Worm (Caenorhabditis elegans) whole organism, L2 larva: ENCODE data around the gene T25F10.1.
A peak's percentile ranks its signal among the peaks of the same experiment; 100 is the strongest.

Experiments
- C34F6.9 ChIP-seq: fragments of 150-350 bp; optimal IDR thresholded peaks from 2 replicates; lab custom pipeline; 2014; ENCODE audit warnings: missing biosample characterization, missing genetic modification characterization
- F13H6.1 ChIP-seq: sonication (generic microtip); optimal IDR thresholded peaks from 2 replicates; lab custom pipeline; 2016; ENCODE audit warnings: missing genetic modification characterization, missing compliant biosample characterization
- R02D3.7 ChIP-seq: fragments of 150-350 bp; optimal IDR thresholded peaks from 2 replicates; lab custom pipeline; 2014; ENCODE audit warnings: missing biosample characterization, missing genetic modification characterization
- Y55F3AM.14 ChIP-seq: fragments of 200-800 bp; sonication (Bioruptor generic); optimal IDR thresholded peaks from 2 replicates; lab custom pipeline; 2018; ENCODE audit warnings: mild to moderate bottlenecking, missing genetic modification characterization, missing compliant biosample characterization
- ZK546.5 ChIP-seq: sonication (generic microtip); optimal IDR thresholded peaks from 2 replicates; lab custom pipeline; 2017; ENCODE audit warnings: missing biosample characterization, missing genetic modification characterization
- alr-1 ChIP-seq: fragments of 150-350 bp; optimal IDR thresholded peaks from 2 replicates; lab custom pipeline; 2014; ENCODE audit warnings: missing biosample characterization, missing genetic modification characterization
- aly-2 ChIP-seq: fragments of 150-350 bp; optimal IDR thresholded peaks from 2 replicates; lab custom pipeline; 2014; ENCODE audit warnings: missing biosample characterization, missing genetic modification characterization
- ama-1 ChIP-seq: fragments of 150-350 bp; optimal IDR thresholded peaks from 2 replicates; lab custom pipeline; 2018; ENCODE audit warnings: inconsistent platforms
- blmp-1 ChIP-seq: sonication (generic microtip); optimal IDR thresholded peaks from 2 replicates; lab custom pipeline; 2017; ENCODE audit warnings: missing genetic modification characterization, mild to moderate bottlenecking, missing compliant biosample characterization, antibody characterized with exemption, moderate library complexity; ENCODE audit not compliant: insufficient read depth
- ceh-16 ChIP-seq: fragments of 150-350 bp; optimal IDR thresholded peaks from 2 replicates; lab custom pipeline; 2014; ENCODE audit warnings: missing biosample characterization, missing genetic modification characterization
- ceh-82 ChIP-seq: fragments of 150-350 bp; optimal IDR thresholded peaks from 2 replicates; lab custom pipeline; 2014; ENCODE audit warnings: missing biosample characterization, missing genetic modification characterization
- crh-2 ChIP-seq: sonication (generic microtip); optimal IDR thresholded peaks from 2 replicates; lab custom pipeline; 2017; ENCODE audit warnings: missing biosample characterization, missing genetic modification characterization
- dmd-4 ChIP-seq: sonication (generic microtip); optimal IDR thresholded peaks from 2 replicates; lab custom pipeline; 2017; ENCODE audit warnings: missing biosample characterization, missing genetic modification characterization
- egl-27 ChIP-seq: sonication (generic microtip); optimal IDR thresholded peaks from 3 replicates; lab custom pipeline; 2017; ENCODE audit warnings: missing biosample characterization, missing genetic modification reagents, missing genetic modification characterization
- elt-1 ChIP-seq: fragments of 150-350 bp; optimal IDR thresholded peaks from 2 replicates; lab custom pipeline; 2014; ENCODE audit warnings: missing biosample characterization, missing genetic modification characterization
- elt-3 ChIP-seq: sonication (generic microtip); optimal IDR thresholded peaks from 2 replicates; lab custom pipeline; 2017; ENCODE audit warnings: missing biosample characterization, missing genetic modification characterization
- fos-1 ChIP-seq: fragments of 150-350 bp; optimal IDR thresholded peaks from 2 replicates; lab custom pipeline; 2014; ENCODE audit warnings: missing biosample characterization, missing genetic modification characterization
- gmeb-1 ChIP-seq: fragments of 150-350 bp; optimal IDR thresholded peaks from 2 replicates; lab custom pipeline; 2014; ENCODE audit warnings: missing biosample characterization, missing genetic modification characterization
- lin-11 ChIP-seq: fragments of 150-350 bp; sonication (generic microtip); optimal IDR thresholded peaks from 2 replicates; lab custom pipeline; 2014; ENCODE audit warnings: missing biosample characterization, missing genetic modification characterization, inconsistent platforms, mixed read lengths
- lin-13 ChIP-seq: fragments of 150-350 bp; optimal IDR thresholded peaks from 2 replicates; lab custom pipeline; 2014; ENCODE audit warnings: missing biosample characterization, missing genetic modification reagents, missing genetic modification characterization
- lin-39 ChIP-seq: fragments of 150-350 bp; optimal IDR thresholded peaks from 2 replicates; lab custom pipeline; 2014; ENCODE audit warnings: missing biosample characterization, missing genetic modification reagents, missing genetic modification characterization
- lsy-2 ChIP-seq, 2 experiments: fragments of 150-350 bp in 1 of 2; sonication (generic microtip) in 1 of 2; optimal IDR thresholded peaks; 2 replicates each; lab custom pipeline; 2014 to 2017; ENCODE audit warnings: missing biosample characterization in 2 of 2, missing genetic modification characterization in 2 of 2
- mab-5 ChIP-seq: fragments of 150-350 bp; optimal IDR thresholded peaks from 2 replicates; lab custom pipeline; 2014; ENCODE audit warnings: missing biosample characterization, missing genetic modification characterization
- mbf-1 ChIP-seq: sonication (generic microtip); optimal IDR thresholded peaks from 2 replicates; lab custom pipeline; 2017; ENCODE audit warnings: missing biosample characterization, missing genetic modification characterization
- mdl-1 ChIP-seq, 2 experiments: fragments of 150-350 bp in 1 of 2; sonication (generic microtip) in 1 of 2; optimal IDR thresholded peaks; 2 replicates each; lab custom pipeline; 2017; ENCODE audit warnings: missing biosample characterization in 2 of 2, missing genetic modification characterization in 2 of 2
- nhr-10 ChIP-seq: sonication (generic microtip); optimal IDR thresholded peaks from 2 replicates; lab custom pipeline; 2017; ENCODE audit warnings: missing biosample characterization, missing genetic modification characterization
- nhr-11 ChIP-seq: fragments of 150-350 bp; optimal IDR thresholded peaks from 2 replicates; lab custom pipeline; 2014; ENCODE audit warnings: missing biosample characterization, missing genetic modification characterization
- nhr-12 ChIP-seq: fragments of 150-350 bp; optimal IDR thresholded peaks from 2 replicates; lab custom pipeline; 2014; ENCODE audit warnings: missing biosample characterization, missing genetic modification characterization
- nhr-129 ChIP-seq: fragments of 150-350 bp; optimal IDR thresholded peaks from 2 replicates; lab custom pipeline; 2014; ENCODE audit warnings: missing biosample characterization, missing genetic modification characterization
- nhr-21 ChIP-seq: fragments of 150-350 bp; optimal IDR thresholded peaks from 2 replicates; lab custom pipeline; 2014; ENCODE audit warnings: missing biosample characterization, missing genetic modification characterization
- nhr-23 ChIP-seq: fragments of 150-350 bp; optimal IDR thresholded peaks from 2 replicates; lab custom pipeline; 2014; ENCODE audit warnings: missing biosample characterization, missing genetic modification reagents, missing genetic modification characterization
- nhr-237 ChIP-seq: fragments of 150-350 bp; optimal IDR thresholded peaks from 2 replicates; lab custom pipeline; 2014; ENCODE audit warnings: missing biosample characterization, missing genetic modification characterization
- nhr-25 ChIP-seq: fragments of 150-350 bp; sonication (generic microtip); optimal IDR thresholded peaks from 3 replicates; lab custom pipeline; 2014; ENCODE audit warnings: missing biosample characterization, missing genetic modification characterization
- nhr-6 ChIP-seq: fragments of 150-350 bp; optimal IDR thresholded peaks from 2 replicates; lab custom pipeline; 2014; ENCODE audit warnings: missing biosample characterization, missing genetic modification characterization
- nhr-77 ChIP-seq: fragments of 150-350 bp; optimal IDR thresholded peaks from 2 replicates; lab custom pipeline; 2014; ENCODE audit warnings: missing biosample characterization, missing genetic modification characterization
- peb-1 ChIP-seq: fragments of 150-350 bp; optimal IDR thresholded peaks from 2 replicates; lab custom pipeline; 2014; ENCODE audit warnings: missing biosample characterization, missing genetic modification characterization
- sem-4 ChIP-seq: fragments of 150-350 bp; optimal IDR thresholded peaks from 2 replicates; lab custom pipeline; 2014; ENCODE audit warnings: missing biosample characterization, missing genetic modification reagents, missing genetic modification characterization
- skn-1 ChIP-seq: sonication (generic microtip); optimal IDR thresholded peaks from 2 replicates; lab custom pipeline; 2017; ENCODE audit warnings: missing biosample characterization, missing genetic modification characterization
- sma-3 ChIP-seq: sonication (generic microtip); optimal IDR thresholded peaks from 2 replicates; lab custom pipeline; 2016; ENCODE audit warnings: missing genetic modification reagents, missing genetic modification characterization, missing compliant biosample characterization
- sma-9 ChIP-seq, 2 experiments: fragments of 150-350 bp in 1 of 2; sonication (generic microtip) in 1 of 2; optimal IDR thresholded peaks; 2 replicates each; lab custom pipeline; 2014 to 2016; ENCODE audit warnings: missing genetic modification characterization in 2 of 2, mild to moderate bottlenecking in 1 of 2, missing biosample characterization in 1 of 2, missing compliant biosample characterization in 1 of 2, missing genetic modification reagents in 1 of 2, moderate library complexity in 1 of 2
- snpc-4 ChIP-seq: fragments of 150-350 bp; optimal IDR thresholded peaks from 2 replicates; lab custom pipeline; 2014; ENCODE audit warnings: missing biosample characterization, missing genetic modification characterization
- unc-39 ChIP-seq: fragments of 150-350 bp; optimal IDR thresholded peaks from 2 replicates; lab custom pipeline; 2014; ENCODE audit warnings: missing biosample characterization, missing genetic modification characterization
- unc-55 ChIP-seq: fragments of 150-350 bp; sonication (generic microtip); optimal IDR thresholded peaks from 3 replicates; lab custom pipeline; 2014; ENCODE audit warnings: missing biosample characterization, missing genetic modification reagents, missing genetic modification characterization
- unc-62 ChIP-seq: fragments of 150-350 bp; optimal IDR thresholded peaks from 2 replicates; lab custom pipeline; 2014; ENCODE audit warnings: missing biosample characterization, missing genetic modification reagents, missing genetic modification characterization
- zag-1 ChIP-seq: fragments of 150-350 bp; optimal IDR thresholded peaks from 2 replicates; lab custom pipeline; 2014; ENCODE audit warnings: missing biosample characterization, missing genetic modification characterization
- ztf-1 ChIP-seq: fragments of 200-800 bp; sonication (Bioruptor generic); conservative IDR thresholded peaks from 2 replicates; pipeline ENCODE4 v1.3.6; 2022; ENCODE audit warnings: missing genetic modification characterization, missing compliant biosample characterization
- ztf-11 ChIP-seq: sonication (generic microtip); optimal IDR thresholded peaks from 2 replicates; lab custom pipeline; 2017; ENCODE audit warnings: missing biosample characterization, missing genetic modification characterization
- ztf-4 ChIP-seq: fragments of 150-350 bp; optimal IDR thresholded peaks from 2 replicates; lab custom pipeline; 2014; ENCODE audit warnings: missing biosample characterization, missing genetic modification characterization

Gene T25F10.1

DNA sequence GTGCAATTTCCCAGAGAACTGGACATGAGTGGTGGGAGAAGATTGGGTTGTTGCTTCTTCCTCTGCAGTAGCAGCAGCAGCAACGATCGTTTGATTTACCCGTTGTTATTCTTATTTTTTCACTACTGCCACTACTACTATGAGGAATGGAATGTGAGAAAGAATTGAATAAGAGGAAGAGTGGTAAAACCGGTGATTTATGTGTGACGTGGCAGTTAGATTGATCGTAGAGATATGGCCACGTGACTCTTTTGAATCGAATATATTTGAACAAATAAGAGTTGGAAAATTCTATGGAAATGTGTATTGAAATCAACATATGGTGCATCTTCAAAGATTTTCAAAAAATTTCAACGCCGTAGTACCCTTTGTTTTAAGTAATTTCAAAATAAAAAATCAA is 28.0 kb downstream of the T25F10.1 start:
- TF ChIP-seq nhr-77 (tag; lab: Kevin White, UChicago) (no peak), F13H6.1 (no peak), C34F6.9 (tag; lab: Kevin White, UChicago) (peak; percentile 7), Y55F3AM.14 (no peak), fos-1 (tag; lab: Kevin White, UChicago) (no peak), ZK546.5 (tag; lab: Kevin White, UChicago) (no peak), nhr-12 (tag; lab: Kevin White, UChicago) (no peak), crh-2 (tag; lab: Kevin White, UChicago) (peak; percentile 83), elt-3 (tag; lab: Kevin White, UChicago) (no peak), lsy-2 (tag; optimal IDR thresholded peaks at IDR 0.05; lab: Kevin White, UChicago) (no peak), alr-1 (no peak), ceh-16 (tag; lab: Kevin White, UChicago) (no peak), ztf-4 (tag; lab: Kevin White, UChicago) (no peak), mab-5 (no peak), ztf-1 (no peak), mbf-1 (no peak)

DNA sequence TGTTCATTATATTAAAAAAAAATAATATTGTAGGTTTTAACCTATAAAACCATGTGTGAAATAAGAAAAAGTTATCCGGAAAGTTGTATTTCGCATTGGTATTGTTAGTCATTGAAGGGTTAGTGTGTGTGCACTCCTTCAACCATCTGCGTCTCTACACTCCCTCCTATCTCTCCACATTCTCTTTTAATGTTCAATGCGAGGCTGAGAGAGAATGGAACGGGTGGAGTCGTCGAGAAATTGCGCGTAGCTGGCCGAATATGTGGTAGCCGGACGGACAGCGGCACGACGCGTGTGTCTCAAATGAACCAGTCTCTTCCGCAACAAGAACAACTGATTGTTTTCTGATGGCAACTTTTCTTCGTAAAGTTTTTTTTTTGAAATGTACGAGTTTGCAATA is 28.6 kb downstream of the T25F10.1 start:
- no peak for TF ChIP-seq ztf-1
- TF ChIP-seq lsy-2 (tag; optimal IDR thresholded peaks at IDR 0.05; lab: Kevin White, UChicago): peak in 1 of 2 experiments; percentile 50
- TF ChIP-seq blmp-1 (tag; lab: Kevin White, UChicago): no peak
- TF ChIP-seq nhr-77 (tag; lab: Kevin White, UChicago): no peak
- no peak for TF ChIP-seq sma-3 (GFP tag; lab: Kevin White, UChicago)
- TF ChIP-seq egl-27 (tag; lab: Kevin White, UChicago): no peak
- TF ChIP-seq C34F6.9 (tag; lab: Kevin White, UChicago): peak; percentile 22
- TF ChIP-seq ZK546.5 (tag; lab: Kevin White, UChicago): no peak
- no peak for TF ChIP-seq ama-1 (lab: Kevin White, UChicago)
- peak; percentile 65 for TF ChIP-seq unc-55 (GFP tag; lab: Kevin White, UChicago)
- peak; percentile 41 for TF ChIP-seq nhr-129 (tag; lab: Kevin White, UChicago)
- TF ChIP-seq mbf-1: no peak
- TF ChIP-seq zag-1: no peak
- no peak for TF ChIP-seq aly-2 (tag; lab: Kevin White, UChicago)
- TF ChIP-seq mdl-1 (tag; optimal IDR thresholded peaks at IDR 0.05; lab: Kevin White, UChicago): peak in 1 of 2 experiments; percentile 41
- TF ChIP-seq ceh-82 (tag; lab: Kevin White, UChicago): no peak
- peak; percentile 56 for TF ChIP-seq sma-9 (GFP tag; optimal IDR thresholded peaks at IDR 0.05; lab: Kevin White, UChicago)
- no peak for TF ChIP-seq sma-9 (tag; optimal IDR thresholded peaks at IDR 0.05; lab: Kevin White, UChicago)
- TF ChIP-seq sem-4: peak; percentile 28
- TF ChIP-seq ztf-11 (tag; lab: Kevin White, UChicago): no peak
- TF ChIP-seq nhr-12 (tag; lab: Kevin White, UChicago): no peak
- no peak for TF ChIP-seq unc-62 (GFP tag; lab: Kevin White, UChicago)
- TF ChIP-seq gmeb-1: no peak
- peak; percentile 31 for TF ChIP-seq crh-2 (tag; lab: Kevin White, UChicago)
- TF ChIP-seq lin-39 (tag; lab: Kevin White, UChicago): no peak
- TF ChIP-seq ceh-16 (tag; lab: Kevin White, UChicago): no peak
- no peak for TF ChIP-seq ztf-4 (tag; lab: Kevin White, UChicago)
- no peak for TF ChIP-seq peb-1 (tag; lab: Kevin White, UChicago)
- no peak for TF ChIP-seq lin-13 (GFP tag; lab: Kevin White, UChicago)
- TF ChIP-seq Y55F3AM.14: no peak
- no peak for TF ChIP-seq nhr-10 (tag; lab: Kevin White, UChicago)
- no peak for TF ChIP-seq skn-1 (tag; lab: Kevin White, UChicago)
- no peak for TF ChIP-seq nhr-237 (tag; lab: Kevin White, UChicago)
- peak; percentile 41 for TF ChIP-seq nhr-25 (tag; lab: Kevin White, UChicago)
- TF ChIP-seq elt-3 (tag; lab: Kevin White, UChicago): no peak
- TF ChIP-seq nhr-11 (tag; lab: Kevin White, UChicago): no peak
- TF ChIP-seq lin-11 (tag; lab: Kevin White, UChicago): no peak
- TF ChIP-seq snpc-4: no peak
- no peak for TF ChIP-seq R02D3.7 (tag; lab: Kevin White, UChicago)
- no peak for TF ChIP-seq elt-1 (tag; lab: Kevin White, UChicago)
- no peak for TF ChIP-seq nhr-23
- no peak for TF ChIP-seq nhr-6 (tag; lab: Kevin White, UChicago)
- TF ChIP-seq fos-1 (tag; lab: Kevin White, UChicago): peak; percentile 87
- TF ChIP-seq F13H6.1: peak; percentile 38
- TF ChIP-seq unc-39 (tag; lab: Kevin White, UChicago): no peak
- TF ChIP-seq nhr-21 (tag; lab: Kevin White, UChicago): no peak
- TF ChIP-seq mab-5: no peak
- TF ChIP-seq alr-1: no peak
- no peak for TF ChIP-seq dmd-4 (tag; lab: Kevin White, UChicago)
